Worm (Caenorhabditis elegans) whole organism, young adult: ENCODE data around the gene nhx-5.

Source experiments
- B0019.2 ChIP-seq: fragments of 200-800 bp; sonication (Bioruptor generic); conservative IDR thresholded peaks from 2 replicates; pipeline ENCODE4 v1.3.6; 2022; ENCODE audit warnings: missing genetic modification reagents, missing genetic modification characterization, missing compliant biosample characterization
- B0035.1 ChIP-seq: sonication (generic microtip); optimal IDR thresholded peaks from 2 replicates; lab custom pipeline; 2016; ENCODE audit warnings: missing genetic modification characterization, mild to moderate bottlenecking, missing compliant biosample characterization, missing genotype, missing genetic modification reagents
- C17E4.6 ChIP-seq: fragments of 200-800 bp; sonication (Bioruptor generic); IDR thresholded peaks from 2 replicates; pipeline ENCODE4 v1.3.6; 2022; ENCODE audit warnings: missing genetic modification reagents, missing genetic modification characterization, missing compliant biosample characterization
- F22D6.2 ChIP-seq: sonication (generic microtip); optimal IDR thresholded peaks from 2 replicates; lab custom pipeline; 2016; ENCODE audit warnings: mild to moderate bottlenecking, missing genetic modification characterization, missing compliant biosample characterization
- F23B12.7 ChIP-seq: sonication (generic microtip); optimal IDR thresholded peaks from 2 replicates; lab custom pipeline; 2017; ENCODE audit warnings: missing genetic modification characterization, mild to moderate bottlenecking, missing compliant biosample characterization, antibody characterized with exemption, moderate library complexity; ENCODE audit not compliant: insufficient read depth
- F33H1.4 ChIP-seq: fragments of 200-800 bp; sonication (Bioruptor generic); IDR thresholded peaks from 2 replicates; pipeline ENCODE4 v1.3.6; 2022; ENCODE audit warnings: missing genetic modification reagents, missing genetic modification characterization, missing compliant biosample characterization
- F55B11.4 ChIP-seq: sonication (generic microtip); optimal IDR thresholded peaks from 2 replicates; lab custom pipeline; 2016; ENCODE audit warnings: missing compliant biosample characterization, missing genetic modification characterization, borderline replicate concordance; ENCODE audit not compliant: insufficient read depth
- K11D2.4 ChIP-seq: fragments of 200-800 bp; sonication (Bioruptor generic); IDR thresholded peaks from 2 replicates; pipeline ENCODE4 v1.3.6; 2022; ENCODE audit warnings: missing genetic modification reagents, missing genetic modification characterization, missing compliant biosample characterization
- T26A5.8 ChIP-seq: sonication (generic microtip); optimal IDR thresholded peaks from 2 replicates; lab custom pipeline; 2016; ENCODE audit warnings: missing genetic modification characterization, missing compliant biosample characterization
- atf-7 ChIP-seq: sonication (generic microtip); optimal IDR thresholded peaks from 2 replicates; lab custom pipeline; 2017; ENCODE audit warnings: mild to moderate bottlenecking, missing genetic modification characterization, missing compliant biosample characterization
- athp-1 ChIP-seq: sonication (generic microtip); optimal IDR thresholded peaks from 2 replicates; lab custom pipeline; 2017; ENCODE audit warnings: mild to moderate bottlenecking, missing genetic modification characterization, missing compliant biosample characterization
- attf-3 ChIP-seq: fragments of 200-800 bp; sonication (Bioruptor generic); conservative IDR thresholded peaks from 2 replicates; pipeline ENCODE4 v1.3.6; 2022; ENCODE audit warnings: missing genetic modification reagents, missing genetic modification characterization, missing compliant biosample characterization
- bed-1 ChIP-seq: fragments of 200-800 bp; sonication (Bioruptor generic); IDR thresholded peaks from 2 replicates; pipeline ENCODE4 v1.3.6; 2022; ENCODE audit warnings: missing genetic modification reagents, missing genetic modification characterization, missing compliant biosample characterization
- cebp-1 ChIP-seq, 2 experiments: fragments of 200-800 bp in 1 of 2; sonication (Bioruptor generic) in 1 of 2; sonication (generic microtip) in 1 of 2; IDR thresholded peaks in 1 of 2; optimal IDR thresholded peaks in 1 of 2; 2 replicates each; pipeline versions ENCODE4 v1.3.6 to Lab custom; 2017 to 2022; ENCODE audit warnings: missing compliant biosample characterization in 2 of 2, missing genetic modification characterization in 2 of 2, mild to moderate bottlenecking in 1 of 2, missing genetic modification reagents in 1 of 2, moderate library complexity in 1 of 2
- die-1 ChIP-seq: sonication (generic microtip); optimal IDR thresholded peaks from 2 replicates; lab custom pipeline; 2016; ENCODE audit warnings: missing genotype, mild to moderate bottlenecking, missing genetic modification characterization, missing compliant biosample characterization
- dox-1 ChIP-seq: fragments of 200-800 bp; sonication (Bioruptor generic); IDR thresholded peaks from 2 replicates; pipeline ENCODE4 v1.3.6; 2022; ENCODE audit warnings: missing genetic modification reagents, missing genetic modification characterization, missing compliant biosample characterization
- dpff-1 ChIP-seq: sonication (generic microtip); optimal IDR thresholded peaks from 2 replicates; lab custom pipeline; 2017; ENCODE audit warnings: mild to moderate bottlenecking, missing genetic modification characterization, missing compliant biosample characterization
- egl-44 ChIP-seq: fragments of 200-800 bp; sonication (Bioruptor generic); IDR thresholded peaks from 2 replicates; pipeline ENCODE4 v1.3.6; 2022; ENCODE audit warnings: missing genetic modification reagents, missing genetic modification characterization, missing compliant biosample characterization
- ekl-4 ChIP-seq: fragments of 200-800 bp; sonication (Bioruptor generic); IDR thresholded peaks from 2 replicates; pipeline ENCODE4 v1.3.6; 2022; ENCODE audit warnings: missing genetic modification reagents, missing genetic modification characterization, missing compliant biosample characterization
- fkh-3 ChIP-seq: sonication (generic microtip); optimal IDR thresholded peaks from 2 replicates; lab custom pipeline; 2016; ENCODE audit warnings: mild to moderate bottlenecking, missing genetic modification characterization, missing compliant biosample characterization
- him-1 ChIP-seq: sonication (generic microtip); optimal IDR thresholded peaks from 2 replicates; lab custom pipeline; 2016; ENCODE audit warnings: missing genotype, missing genetic modification reagents, missing genetic modification characterization, missing compliant biosample characterization
- hmg-1.2 ChIP-seq: fragments of 200-800 bp; sonication (Bioruptor generic); IDR thresholded peaks from 2 replicates; pipeline ENCODE4 v1.3.6; 2022; ENCODE audit warnings: missing genetic modification reagents, missing genetic modification characterization, missing compliant biosample characterization
- lin-35 ChIP-seq, 3 experiments: fragments of 150-350 bp in 2 of 3; sonication (generic microtip) in 1 of 3; optimal IDR thresholded peaks; 2 replicates each; lab custom pipeline; 2014 to 2018; ENCODE audit warnings: missing biosample characterization in 3 of 3, missing genetic modification characterization in 3 of 3, missing genetic modification reagents in 3 of 3
- lsl-1 ChIP-seq: fragments of 200-800 bp; sonication (Bioruptor generic); optimal IDR thresholded peaks from 2 replicates; lab custom pipeline; 2018; ENCODE audit warnings: mild to moderate bottlenecking, missing genetic modification characterization, moderate library complexity, missing compliant biosample characterization
- madf-10 ChIP-seq: sonication (generic microtip); optimal IDR thresholded peaks from 2 replicates; lab custom pipeline; 2016; ENCODE audit warnings: mild to moderate bottlenecking, missing genetic modification characterization, missing compliant biosample characterization
- madf-6 ChIP-seq: fragments of 200-800 bp; sonication (Bioruptor generic); IDR thresholded peaks from 2 replicates; pipeline ENCODE4 v1.3.6; 2022; ENCODE audit warnings: missing genetic modification reagents, missing genetic modification characterization, missing compliant biosample characterization
- mxl-1 ChIP-seq: sonication (generic microtip); optimal IDR thresholded peaks from 2 replicates; lab custom pipeline; 2016; ENCODE audit warnings: missing genetic modification characterization, missing compliant biosample characterization
- nfyb-1 ChIP-seq: fragments of 200-800 bp; sonication (Bioruptor generic); IDR thresholded peaks from 2 replicates; pipeline ENCODE4 v1.3.6; 2022; ENCODE audit warnings: missing genetic modification reagents, missing genetic modification characterization, missing compliant biosample characterization
- nhr-27 ChIP-seq: fragments of 200-800 bp; sonication (Bioruptor generic); optimal IDR thresholded peaks from 2 replicates; lab custom pipeline; 2018; ENCODE audit warnings: mild to moderate bottlenecking, missing genetic modification characterization, moderate library complexity, missing compliant biosample characterization
- rcor-1 ChIP-seq: fragments of 200-800 bp; sonication (Bioruptor generic); IDR thresholded peaks from 2 replicates; pipeline ENCODE4 v1.3.6; 2022; ENCODE audit warnings: missing genetic modification reagents, missing genetic modification characterization, missing compliant biosample characterization
- sea-2 ChIP-seq: fragments of 200-800 bp; sonication (Bioruptor generic); IDR thresholded peaks from 2 replicates; pipeline ENCODE4 v1.3.6; 2022; ENCODE audit warnings: missing genetic modification characterization, missing compliant biosample characterization
- snpc-4 ChIP-seq, 5 experiments: fragments of 150-350 bp in 1 of 5; sonication (generic microtip) in 4 of 5; optimal IDR thresholded peaks; 2 replicates each; lab custom pipeline; 2014 to 2018; ENCODE audit warnings: missing genetic modification characterization in 5 of 5, missing biosample characterization in 3 of 5, antibody characterized with exemption in 2 of 5, mild to moderate bottlenecking in 2 of 5, missing compliant biosample characterization in 2 of 5, missing genotype in 2 of 5, moderate library complexity in 2 of 5, missing genetic modification reagents in 1 of 5
- zfh-2 ChIP-seq: fragments of 200-800 bp; sonication (Bioruptor generic); conservative IDR thresholded peaks from 2 replicates; pipeline ENCODE4 v1.3.6; 2022; ENCODE audit warnings: missing genetic modification reagents, missing genetic modification characterization, missing compliant biosample characterization
- zim-3 ChIP-seq: sonication (generic microtip); optimal IDR thresholded peaks from 2 replicates; lab custom pipeline; 2017; ENCODE audit warnings: mild to moderate bottlenecking, missing genetic modification characterization, moderate library complexity, missing compliant biosample characterization
- ztf-25 ChIP-seq: fragments of 200-800 bp; sonication (Bioruptor generic); IDR thresholded peaks from 2 replicates; pipeline ENCODE4 v1.3.6; 2022; ENCODE audit warnings: missing genetic modification reagents, missing genetic modification characterization, missing compliant biosample characterization

The nhx-5 gene

DNA sequence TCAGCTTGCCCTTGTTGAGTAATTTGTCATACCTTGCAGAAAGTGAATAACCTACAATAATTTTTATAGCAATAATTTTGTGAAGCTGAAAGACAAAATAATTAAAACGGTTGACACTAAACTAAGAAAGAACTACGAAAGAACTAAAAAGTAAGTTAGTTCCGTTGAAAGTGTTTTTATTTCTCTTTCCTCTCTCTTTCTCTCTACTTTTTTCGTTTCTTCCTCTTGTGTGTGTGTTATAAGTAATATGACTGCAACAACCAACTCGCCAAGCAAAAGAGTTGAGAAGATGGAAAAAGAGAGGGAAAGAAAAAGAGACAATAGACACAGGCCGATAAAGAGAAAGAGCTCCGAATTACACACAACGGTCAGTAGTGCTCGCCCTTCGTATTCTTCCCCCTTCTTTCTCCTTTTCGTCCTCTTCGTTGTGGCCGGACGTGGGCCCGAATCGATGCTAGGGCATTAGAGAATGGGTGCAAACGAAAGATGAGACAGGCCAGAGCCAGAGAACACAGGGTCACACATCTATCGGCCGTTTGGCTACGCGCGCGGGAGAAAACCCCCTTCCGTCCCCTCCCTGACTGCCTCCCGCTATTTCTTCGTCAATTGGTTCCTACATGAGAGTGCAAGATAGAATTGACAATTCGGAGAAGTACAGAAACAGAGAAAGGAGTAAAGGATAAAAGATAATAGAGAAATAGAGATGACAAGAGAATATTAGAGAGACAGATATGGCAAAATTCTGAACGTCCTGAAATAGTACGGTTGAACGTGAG is 21.4 kb upstream of the nhx-5 start, which contains the start of gene syd-2 (continued):
- peak; percentile 16 for TF ChIP-seq madf-10 (tag; lab: Kevin White, UChicago)

DNA sequence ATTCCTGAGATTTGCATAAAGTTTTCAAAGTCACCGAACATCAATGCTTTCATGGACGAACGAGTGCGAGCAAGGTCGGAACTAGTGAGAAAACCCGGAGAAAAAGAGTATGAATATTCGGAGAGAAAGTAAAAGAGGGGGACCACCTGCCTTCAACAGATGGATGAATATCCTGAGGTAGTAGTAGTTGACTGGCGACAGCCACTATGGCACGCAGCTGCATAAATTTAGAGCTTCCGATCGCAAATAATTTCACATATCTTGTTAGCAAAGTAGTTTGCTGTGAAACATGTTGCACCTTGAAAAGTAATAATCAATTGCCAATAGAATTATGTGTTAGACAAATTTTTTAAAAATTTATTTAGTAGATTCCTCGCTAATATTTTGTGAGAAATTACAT is 20.0 kb upstream of the nhx-5 start:
- TF ChIP-seq lin-35 (GFP tag; optimal IDR thresholded peaks at IDR 0.05; lab: Kevin White, UChicago) = no peak
- no peak for TF ChIP-seq egl-44 (GFP tag; lab: Robert Waterston, UW)
- no peak for TF ChIP-seq rcor-1 (GFP tag; lab: Robert Waterston, UW)
- TF ChIP-seq F22D6.2 (tag; lab: Kevin White, UChicago) = no peak
- TF ChIP-seq dpff-1 (tag; lab: Kevin White, UChicago) = no peak
- no peak for TF ChIP-seq atf-7 (tag; lab: Kevin White, UChicago)
- no peak for TF ChIP-seq ekl-4 (GFP tag; lab: Robert Waterston, UW)
- TF ChIP-seq B0035.1 (tag; lab: Kevin White, UChicago) = no peak
- no peak for TF ChIP-seq mxl-1 (tag; lab: Kevin White, UChicago)
- TF ChIP-seq F55B11.4 = no peak
- no peak for TF ChIP-seq lsl-1 (GFP tag; lab: Kevin White, UChicago)
- TF ChIP-seq C17E4.6 (GFP tag; lab: Robert Waterston, UW) = no peak
- TF ChIP-seq him-1 (tag; lab: Kevin White, UChicago) = no peak
- TF ChIP-seq zim-3 = no peak

ce11 chrX:10559203-10559602 is 17.6 kb upstream of the nhx-5 start, which contains the start of gene F59F5.7:
Gene F59F5.7 (plus strand): TSS chrX:10559503.
- TF ChIP-seq him-1 (tag; lab: Kevin White, UChicago) (no peak), cebp-1 (GFP tag; IDR thresholded peaks at IDR 0.05; lab: Robert Waterston, UW) (no peak), cebp-1 (tag; optimal IDR thresholded peaks at IDR 0.05; lab: Kevin White, UChicago) (no peak), snpc-4 (GFP tag; optimal IDR thresholded peaks at IDR 0.05; lab: Kevin White, UChicago) (no peak), snpc-4 (tag; optimal IDR thresholded peaks at IDR 0.05; lab: Kevin White, UChicago) (no peak), hmg-1.2 (GFP tag; lab: Robert Waterston, UW) (no peak), B0019.2 (GFP tag; lab: Robert Waterston, UW) (no peak), K11D2.4 (GFP tag; lab: Robert Waterston, UW) (no peak), C17E4.6 (GFP tag; lab: Robert Waterston, UW) (no peak), sea-2 (no peak), attf-3 (GFP tag; lab: Robert Waterston, UW) (no peak), zfh-2 (no peak)
- TF ChIP-seq, all 124 proteins: peak for 0

DNA sequence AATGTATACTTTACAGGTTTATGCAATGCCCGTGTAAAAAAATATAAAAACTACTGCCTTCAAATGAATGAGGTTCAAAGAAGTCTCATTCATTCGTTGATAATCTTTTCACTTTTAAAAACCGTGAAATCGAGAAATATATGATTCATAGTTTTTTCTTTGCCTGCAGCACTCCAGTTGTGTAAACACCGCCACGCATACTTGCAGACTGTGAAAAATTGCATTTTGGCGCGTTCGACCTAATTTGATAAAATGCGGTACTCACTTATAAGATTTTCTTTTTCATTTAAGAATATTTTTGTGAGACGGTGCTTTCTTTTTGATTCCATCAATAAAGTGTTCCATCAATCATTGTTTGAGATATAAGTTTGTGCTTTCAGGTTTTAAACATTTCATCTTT is 10.0 kb upstream of the nhx-5 start:
- TF ChIP-seq nhr-27 (tag; lab: Kevin White, UChicago) (no peak), F23B12.7 (tag; lab: Kevin White, UChicago) (no peak), dox-1 (GFP tag; lab: Robert Waterston, UW) (no peak), madf-6 (GFP tag; lab: Robert Waterston, UW) (no peak), ztf-25 (GFP tag; lab: Robert Waterston, UW) (no peak), F33H1.4 (GFP tag; lab: Robert Waterston, UW) (no peak), nfyb-1 (no peak), die-1 (no peak), athp-1 (tag; lab: Kevin White, UChicago) (no peak), fkh-3 (tag; lab: Kevin White, UChicago) (no peak), C17E4.6 (GFP tag; lab: Robert Waterston, UW) (no peak), bed-1 (GFP tag; lab: Robert Waterston, UW) (no peak), T26A5.8 (tag; lab: Kevin White, UChicago) (no peak), atf-7 (tag; lab: Kevin White, UChicago) (no peak)
